Worm (Caenorhabditis elegans): ENCODE data around the gene frk-1.

DNA sequence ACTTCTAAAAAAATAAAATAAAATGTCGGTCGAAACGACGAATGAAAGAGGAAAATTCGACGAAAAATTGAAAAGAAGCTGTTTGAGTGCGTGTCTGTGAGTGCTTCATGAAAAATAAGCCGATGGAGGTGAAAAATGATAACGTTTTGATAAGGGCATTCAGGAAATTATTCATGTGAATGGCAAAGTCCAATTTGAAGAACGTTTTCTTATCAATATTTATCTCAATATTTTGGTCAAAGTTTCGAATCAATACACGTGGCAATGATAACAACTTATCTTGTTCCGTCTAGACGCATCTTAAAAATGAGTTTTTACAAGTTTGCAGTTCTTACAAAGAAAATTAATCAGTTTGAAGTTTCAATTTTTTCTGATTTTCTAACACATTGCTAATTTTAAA lies 16.2 kb downstream of the frk-1 start:
- TF ChIP-seq nhr-237 (tag; optimal IDR thresholded peaks at IDR 0.05) (no peak), elt-3 (tag; optimal IDR thresholded peaks at IDR 0.05) (no peak), ces-1 (GFP tag; optimal IDR thresholded peaks at IDR 0.05) (no peak), hlh-1 (tag; optimal IDR thresholded peaks at IDR 0.05) (no peak), sptf-1 (tag; optimal IDR thresholded peaks at IDR 0.05) (no peak), pha-4 (tag; optimal IDR thresholded peaks at IDR 0.05) (no peak), ztf-11 (tag; optimal IDR thresholded peaks at IDR 0.05) (no peak), flh-1 (GFP tag; optimal IDR thresholded peaks at IDR 0.05) (no peak), snpc-4 (tag; optimal IDR thresholded peaks at IDR 0.05) (no peak), lin-32 (GFP tag; optimal IDR thresholded peaks at IDR 0.05) (no peak), nhr-76 (tag; optimal IDR thresholded peaks at IDR 0.05) (no peak), M03D4.4 (tag; optimal IDR thresholded peaks at IDR 0.05) (no peak)
